Fruit fly (Drosophila melanogaster) whole organism, embryonic: ENCODE results near the gene Ttc19.

ENCODE experiments used
- BEAF-32 ChIP-seq: fragments of 200-800 bp; sonication (Bioruptor generic); optimal IDR thresholded peaks from 3 replicates; lab custom pipeline; 2017; ENCODE audit warnings: missing biosample characterization, missing genetic modification characterization, mild to moderate bottlenecking, moderate library complexity, missing genetic modification reagents
- BtbVII ChIP-seq: fragments of 200-800 bp; sonication (Bioruptor generic); optimal IDR thresholded peaks from 3 replicates; lab custom pipeline; 2017; ENCODE audit warnings: missing biosample characterization, mild to moderate bottlenecking, missing genetic modification characterization
- CG10147 ChIP-seq: fragments of 200-800 bp; sonication (Bioruptor generic); optimal IDR thresholded peaks from 2 replicates; lab custom pipeline; 2019; ENCODE audit warnings: missing biosample characterization, mild to moderate bottlenecking, missing genetic modification characterization, moderate library complexity
- CG11093 ChIP-seq: fragments of 200-800 bp; sonication (Bioruptor generic); IDR thresholded peaks from 3 replicates; pipeline ENCODE4 v1.3.6; 2022; ENCODE audit warnings: missing biosample characterization, missing genetic modification characterization
- CG12299 ChIP-seq: fragments of 200-800 bp; sonication (Bioruptor generic); optimal IDR thresholded peaks from 2 replicates; lab custom pipeline; 2018; ENCODE audit warnings: missing biosample characterization, mild to moderate bottlenecking, missing genetic modification characterization
- CG13123 ChIP-seq: fragments of 200-800 bp; sonication (Bioruptor generic); optimal IDR thresholded peaks from 2 replicates; lab custom pipeline; 2016; ENCODE audit warnings: missing biosample characterization, missing genetic modification characterization
- CG13424 ChIP-seq: fragments of 200-800 bp; sonication (Bioruptor generic); optimal IDR thresholded peaks from 2 replicates; lab custom pipeline; 2019; ENCODE audit warnings: missing biosample characterization, mild to moderate bottlenecking, missing genetic modification characterization, moderate library complexity
- CG13894 ChIP-seq: fragments of 200-800 bp; sonication (Bioruptor generic); optimal IDR thresholded peaks from 3 replicates; lab custom pipeline; 2018; ENCODE audit warnings: missing biosample characterization, mild to moderate bottlenecking, missing genetic modification characterization, moderate library complexity
- CG16815 ChIP-seq: fragments of 200-800 bp; sonication (Bioruptor generic); optimal IDR thresholded peaks from 3 replicates; lab custom pipeline; 2017; ENCODE audit warnings: missing biosample characterization, mild to moderate bottlenecking, missing genetic modification characterization
- CG17328 ChIP-seq: fragments of 200-800 bp; sonication (Bioruptor generic); IDR thresholded peaks from 2 replicates; pipeline ENCODE4 v1.3.6; 2022; ENCODE audit warnings: missing biosample characterization, missing genetic modification characterization
- CG2120 ChIP-seq: fragments of 200-800 bp; sonication (Bioruptor generic); optimal IDR thresholded peaks from 3 replicates; lab custom pipeline; 2016; ENCODE audit warnings: missing biosample characterization, missing genetic modification characterization
- CG31441 ChIP-seq: fragments of 200-800 bp; sonication (Bioruptor generic); IDR thresholded peaks from 2 replicates; pipeline ENCODE4 v1.3.6; 2022; ENCODE audit warnings: missing biosample characterization, missing genetic modification characterization
- CG3281 ChIP-seq: fragments of 200-800 bp; sonication (Bioruptor generic); optimal IDR thresholded peaks from 3 replicates; lab custom pipeline; 2017; ENCODE audit warnings: missing biosample characterization, mild to moderate bottlenecking, missing genetic modification characterization
- CG33557 ChIP-seq: fragments of 200-800 bp; sonication (Bioruptor generic); optimal IDR thresholded peaks from 2 replicates; lab custom pipeline; 2019; ENCODE audit warnings: missing biosample characterization, mild to moderate bottlenecking, missing genetic modification characterization, moderate library complexity
- CG34224 ChIP-seq: fragments of 200-800 bp; sonication (Bioruptor generic); IDR thresholded peaks from 3 replicates; pipeline ENCODE4 v1.3.6; 2022; ENCODE audit warnings: missing biosample characterization, missing genetic modification characterization; ENCODE audit not compliant: partially characterized antibody
- CG34376 ChIP-seq: fragments of 200-800 bp; sonication (Bioruptor generic); optimal IDR thresholded peaks from 2 replicates; lab custom pipeline; 2018; ENCODE audit warnings: missing biosample characterization, mild to moderate bottlenecking, missing genetic modification characterization
- CG3726 ChIP-seq: fragments of 200-800 bp; sonication (Bioruptor generic); IDR thresholded peaks from 3 replicates; pipeline ENCODE4, ENCODE4 v1.3.6; 2022; ENCODE audit warnings: missing biosample characterization, missing genetic modification characterization
- CG3847 ChIP-seq: fragments of 200-800 bp; sonication (Bioruptor generic); IDR thresholded peaks from 2 replicates; pipeline ENCODE4 v1.3.6; 2022; ENCODE audit warnings: missing biosample characterization, missing genetic modification characterization
- CG6689 ChIP-seq: fragments of 200-800 bp; sonication (Bioruptor generic); IDR thresholded peaks from 2 replicates; pipeline ENCODE4 v1.3.6; 2022; ENCODE audit warnings: missing biosample characterization, missing genetic modification characterization
- CG7839 ChIP-seq: fragments of 200-800 bp; sonication (Bioruptor generic); optimal IDR thresholded peaks from 3 replicates; lab custom pipeline; 2018; ENCODE audit warnings: missing biosample characterization, mild to moderate bottlenecking, missing genetic modification characterization, moderate library complexity
- CG9727 ChIP-seq: fragments of 200-800 bp; sonication (Bioruptor generic); optimal IDR thresholded peaks from 3 replicates; lab custom pipeline; 2017; ENCODE audit warnings: missing biosample characterization, mild to moderate bottlenecking, missing genetic modification characterization
- CoRest ChIP-seq: fragments of 200-800 bp; sonication (Bioruptor generic); optimal IDR thresholded peaks from 3 replicates; lab custom pipeline; 2018; ENCODE audit warnings: missing biosample characterization, mild to moderate bottlenecking, missing genetic modification characterization, moderate library complexity
- D19B ChIP-seq: fragments of 200-800 bp; sonication (Bioruptor generic); optimal IDR thresholded peaks from 2 replicates; lab custom pipeline; 2017; ENCODE audit warnings: missing biosample characterization, mild to moderate bottlenecking, missing genetic modification characterization
- Dbx ChIP-seq: fragments of 200-800 bp; sonication (Bioruptor generic); IDR thresholded peaks from 3 replicates; pipeline ENCODE4 v1.3.6; 2022; ENCODE audit warnings: missing biosample characterization, missing genetic modification characterization
- Doc2 ChIP-seq: fragments of 200-800 bp; sonication (Bioruptor generic); IDR thresholded peaks from 2 replicates; pipeline ENCODE4 v1.3.6; 2022; ENCODE audit warnings: missing biosample characterization, missing genetic modification characterization
- E2f1 ChIP-seq: fragments of 200-800 bp; sonication (Bioruptor generic); IDR thresholded peaks from 2 replicates; pipeline ENCODE4 v1.3.6; 2022; ENCODE audit warnings: missing biosample characterization, missing genetic modification characterization
- Ets97D ChIP-seq: fragments of 200-800 bp; sonication (Bioruptor generic); optimal IDR thresholded peaks from 3 replicates; lab custom pipeline; 2016; ENCODE audit warnings: missing biosample characterization, missing genetic modification characterization
- H2.0 ChIP-seq: fragments of 200-800 bp; sonication (Bioruptor generic); IDR thresholded peaks from 2 replicates; pipeline ENCODE4 v1.3.6; 2022; ENCODE audit warnings: missing biosample characterization, missing genetic modification characterization
- Max ChIP-seq: fragments of 200-800 bp; sonication (Bioruptor generic); optimal IDR thresholded peaks from 2 replicates; lab custom pipeline; 2016; ENCODE audit warnings: missing biosample characterization, mild to moderate bottlenecking, missing genetic modification characterization
- Rfx ChIP-seq: fragments of 200-800 bp; sonication (Bioruptor generic); IDR thresholded peaks from 2 replicates; pipeline ENCODE4 v1.3.6; 2022; ENCODE audit warnings: missing biosample characterization, missing genetic modification characterization
- Scr ChIP-seq: fragments of 200-800 bp; sonication (Bioruptor generic); IDR thresholded peaks from 2 replicates; pipeline ENCODE4 v1.3.6; 2022; ENCODE audit warnings: missing biosample characterization, missing genetic modification characterization; ENCODE audit not compliant: partially characterized antibody
- Tbp ChIP-seq: fragments of >200 bp; optimal IDR thresholded peaks from 2 replicates; lab custom pipeline; 2018; ENCODE audit warnings: missing biosample characterization, missing genetic modification characterization
- Xrp1 ChIP-seq: fragments of 200-800 bp; sonication (Bioruptor generic); IDR thresholded peaks from 2 replicates; pipeline ENCODE4 v1.3.6; 2022; ENCODE audit warnings: missing biosample characterization, missing genetic modification characterization
- YL-1 ChIP-seq: fragments of 200-800 bp; sonication (Bioruptor generic); optimal IDR thresholded peaks from 3 replicates; lab custom pipeline; 2017; ENCODE audit warnings: missing biosample characterization, mild to moderate bottlenecking, missing genetic modification characterization
- ab ChIP-seq: fragments of 200-800 bp; sonication (Bioruptor generic); optimal IDR thresholded peaks from 2 replicates; lab custom pipeline; 2016; ENCODE audit warnings: missing biosample characterization, missing genetic modification characterization
- ac ChIP-seq: fragments of 200-800 bp; sonication (Bioruptor generic); optimal IDR thresholded peaks from 3 replicates; lab custom pipeline; 2017; ENCODE audit warnings: missing biosample characterization, mild to moderate bottlenecking, missing genetic modification characterization
- chn ChIP-seq: fragments of 200-800 bp; sonication (Bioruptor generic); optimal IDR thresholded peaks from 2 replicates; lab custom pipeline; 2016; ENCODE audit warnings: missing biosample characterization, missing genetic modification characterization
- cwo ChIP-seq: fragments of 200-800 bp; sonication (Bioruptor generic); optimal IDR thresholded peaks from 3 replicates; lab custom pipeline; 2017; ENCODE audit warnings: missing biosample characterization, missing genetic modification characterization, mild to moderate bottlenecking, moderate library complexity, missing genetic modification reagents
- dm ChIP-seq: fragments of 200-800 bp; sonication (Bioruptor generic); optimal IDR thresholded peaks from 3 replicates; lab custom pipeline; 2016; ENCODE audit warnings: missing biosample characterization, missing genetic modification characterization
- dmrt99B ChIP-seq: fragments of 200-800 bp; sonication (Bioruptor generic); optimal IDR thresholded peaks from 2 replicates; lab custom pipeline; 2018; ENCODE audit warnings: missing biosample characterization, mild to moderate bottlenecking, missing genetic modification characterization, moderate library complexity
- en ChIP-seq: fragments of 200-800 bp; sonication (Bioruptor generic); optimal IDR thresholded peaks from 2 replicates; lab custom pipeline; 2016; ENCODE audit warnings: missing biosample characterization, missing genetic modification characterization
- her ChIP-seq: fragments of 200-800 bp; sonication (Bioruptor generic); optimal IDR thresholded peaks from 2 replicates; lab custom pipeline; 2016; ENCODE audit warnings: missing biosample characterization, missing genetic modification characterization
- nmo ChIP-seq: fragments of 200-800 bp; sonication (Bioruptor generic); optimal IDR thresholded peaks from 2 replicates; lab custom pipeline; 2018; ENCODE audit warnings: missing biosample characterization, mild to moderate bottlenecking, missing genetic modification characterization, moderate library complexity
- peb ChIP-seq: fragments of 200-800 bp; sonication (Bioruptor generic); IDR thresholded peaks from 2 replicates; pipeline ENCODE4 v1.3.6; 2022; ENCODE audit warnings: missing biosample characterization, missing genetic modification characterization
- sd ChIP-seq: fragments of 200-800 bp; sonication (Bioruptor generic); optimal IDR thresholded peaks from 3 replicates; lab custom pipeline; 2018; ENCODE audit warnings: missing biosample characterization, mild to moderate bottlenecking, missing genetic modification characterization, moderate library complexity
- slbo ChIP-seq: fragments of 200-800 bp; sonication (Bioruptor generic); IDR thresholded peaks from 2 replicates; pipeline ENCODE4 v1.3.6; 2022; ENCODE audit warnings: missing biosample characterization, missing genetic modification characterization
- sna ChIP-seq: fragments of 200-800 bp; sonication (Bioruptor generic); IDR thresholded peaks from 2 replicates; pipeline ENCODE4 v1.3.6; 2022; ENCODE audit warnings: missing biosample characterization, missing genetic modification characterization; ENCODE audit not compliant: partially characterized antibody
- so ChIP-seq: fragments of 200-800 bp; sonication (Bioruptor generic); IDR thresholded peaks from 3 replicates; pipeline ENCODE4 v1.3.6; 2022; ENCODE audit warnings: missing biosample characterization, missing genetic modification characterization
- tll ChIP-seq, 2 experiments: fragments of 200-800 bp in 1 of 2; fragments of >200 bp in 1 of 2; sonication (Bioruptor generic) in 1 of 2; optimal IDR thresholded peaks; 2 replicates each; lab custom pipeline; 2017 to 2019; ENCODE audit warnings: missing biosample characterization in 2 of 2, missing genetic modification characterization in 2 of 2, mild to moderate bottlenecking in 1 of 2, moderate library complexity in 1 of 2
- zen ChIP-seq: fragments of 200-800 bp; sonication (Bioruptor generic); optimal IDR thresholded peaks from 3 replicates; lab custom pipeline; 2018; ENCODE audit warnings: missing biosample characterization, mild to moderate bottlenecking, missing genetic modification characterization, moderate library complexity

The Ttc19 gene

DNA sequence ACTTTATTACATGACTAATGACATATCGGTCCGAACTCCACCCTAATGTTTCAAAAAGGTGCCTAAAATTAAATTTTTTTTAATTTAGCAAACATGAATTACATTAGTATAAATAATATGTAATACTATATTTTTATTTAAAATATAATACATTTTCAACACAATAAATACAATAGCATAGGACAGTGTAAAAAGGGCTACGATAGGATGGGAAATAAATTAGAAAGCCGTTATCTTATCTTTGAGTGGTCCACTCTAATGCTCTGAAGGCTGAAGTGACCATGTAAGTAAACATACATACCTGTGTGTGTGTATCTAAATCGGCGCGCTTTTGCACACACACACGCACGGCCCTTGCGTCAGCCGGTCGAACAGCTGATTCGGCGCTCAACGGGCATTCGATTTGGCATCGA, 42.0 kb downstream of the Ttc19 start, which contains the start of gene CG31793 (continued):
- TF ChIP-seq CG7839 (peak; percentile 65), Doc2 (GFP tag; lab: Robert Waterston, UW) (no peak), CG33557 (GFP tag; lab: Kevin White, UChicago) (no peak), E2f1 (peak; percentile 25; the same call in 1 of the 2 replicates), Tbp (GFP tag; lab: Kevin White, UChicago) (no peak), CG6689 (GFP tag; lab: Robert Waterston, UW) (peak; percentile 39; the same call in 1 of the 2 replicates), Xrp1 (GFP tag; lab: Robert Waterston, UW) (peak; percentile 44; the same call in 1 of the 2 replicates), CG9727 (peak; percentile 51), dmrt99B (tag; lab: Kevin White, UChicago) (peak; percentile 58), D19B (GFP tag; lab: Kevin White, UChicago) (peak; percentile 3), CG2120 (GFP tag; lab: Kevin White, UChicago) (peak; percentile 33), sna (no peak), sd (tag; lab: Kevin White, UChicago) (peak; percentile 34), slbo (GFP tag; lab: Robert Waterston, UW) (peak; percentile 47; the same call in 1 of the 2 replicates), CG13424 (peak; percentile 60), her (GFP tag; lab: Kevin White, UChicago) (no peak), en (no peak), CG16815 (no peak), tll (GFP tag; optimal IDR thresholded peaks at IDR 0.05; lab: Kevin White, UChicago) (no peak), CG12299 (tag; lab: Kevin White, UChicago) (peak; percentile 29), CG17328 (GFP tag; lab: Robert Waterston, UW) (no peak), ab (GFP tag; lab: Kevin White, UChicago) (no peak), CoRest (peak; percentile 65), Rfx (peak; percentile 46; the same call in 1 of the 2 replicates), Dbx (peak; percentile 64; the same call in 2 of the 3 replicates), Scr (GFP tag; lab: Robert Waterston, UW) (no peak), dm (GFP tag; lab: Kevin White, UChicago) (no peak), Ets97D (no peak), CG34224 (GFP tag; lab: Robert Waterston, UW) (peak; percentile 52; the same call in 2 of the 3 replicates), cwo (GFP tag; lab: Kevin White, UChicago) (peak; percentile 73), peb (no peak), CG3281 (GFP tag; lab: Kevin White, UChicago) (peak; percentile 76), zen (tag; lab: Kevin White, UChicago) (peak; percentile 4), chn (GFP tag; lab: Kevin White, UChicago) (no peak), H2.0 (GFP tag; lab: Robert Waterston, UW) (0 out of 2 replicates have a peak, but pooled peaks have one; percentile 22), Max (GFP tag; lab: Kevin White, UChicago) (no peak), CG31441 (GFP tag; lab: Robert Waterston, UW) (peak; percentile 68), CG34376 (GFP tag; lab: Kevin White, UChicago) (peak; percentile 66), CG13123 (GFP tag; lab: Kevin White, UChicago) (no peak), ac (GFP tag; lab: Kevin White, UChicago) (no peak), so (GFP tag; lab: Robert Waterston, UW) (no peak), CG13894 (tag; lab: Kevin White, UChicago) (peak; percentile 72), nmo (GFP tag; lab: Kevin White, UChicago) (peak; percentile 30), CG3847 (0 out of 2 replicates have a peak, but pooled peaks have one; percentile 12), BEAF-32 (GFP tag; lab: Kevin White, UChicago) (no peak), BtbVII (GFP tag; lab: Kevin White, UChicago) (peak; percentile 65), YL-1 (no peak), CG11093 (GFP tag; lab: Robert Waterston, UW) (no peak), CG10147 (GFP tag; lab: Kevin White, UChicago) (peak; percentile 67), CG3726 (GFP tag; lab: Robert Waterston, UW) (no peak)
